Fruit fly (Drosophila melanogaster) whole organism, prepupa: ENCODE measurements around the gene dpr6.

Experiments
- Blimp-1 ChIP-seq: fragments of 200-800 bp; sonication (Bioruptor generic); optimal IDR thresholded peaks from 3 replicates; lab custom pipeline; 2017; ENCODE audit warnings: missing biosample characterization, missing genetic modification characterization, mild to moderate bottlenecking, moderate library complexity, missing genetic modification reagents
- CG10631 ChIP-seq: fragments of 200-800 bp; sonication (Bioruptor generic); optimal IDR thresholded peaks from 2 replicates; lab custom pipeline; 2016; ENCODE audit warnings: missing biosample characterization, missing genetic modification characterization
- CG10669 ChIP-seq: fragments of 200-800 bp; sonication (Bioruptor generic); optimal IDR thresholded peaks from 3 replicates; lab custom pipeline; 2018; ENCODE audit warnings: missing biosample characterization, mild to moderate bottlenecking, missing genetic modification characterization, moderate library complexity
- CG11294 ChIP-seq: fragments of 200-800 bp; sonication (Bioruptor generic); IDR thresholded peaks from 2 replicates; pipeline ENCODE4 v1.3.6; 2022; ENCODE audit warnings: missing biosample characterization, missing genetic modification characterization
- CG11762 ChIP-seq: fragments of 200-800 bp; sonication (Bioruptor generic); optimal IDR thresholded peaks from 3 replicates; lab custom pipeline; 2016; ENCODE audit warnings: missing biosample characterization, missing genetic modification characterization; ENCODE audit not compliant: insufficient read depth
- CG11902 ChIP-seq: fragments of 200-800 bp; sonication (Bioruptor generic); optimal IDR thresholded peaks from 3 replicates; lab custom pipeline; 2016; ENCODE audit warnings: missing biosample characterization, missing genetic modification characterization
- CG15336 ChIP-seq: fragments of 200-800 bp; sonication (Bioruptor generic); IDR thresholded peaks from 2 replicates; pipeline ENCODE4 v1.3.6; 2022; ENCODE audit warnings: missing biosample characterization, missing genetic modification characterization
- CG1621 ChIP-seq: fragments of 200-800 bp; sonication (Bioruptor generic); optimal IDR thresholded peaks from 3 replicates; lab custom pipeline; 2018; ENCODE audit warnings: missing biosample characterization, mild to moderate bottlenecking, missing genetic modification characterization
- CG16779 ChIP-seq: fragments of 200-800 bp; sonication (Bioruptor generic); optimal IDR thresholded peaks from 3 replicates; lab custom pipeline; 2017; ENCODE audit warnings: missing biosample characterization, mild to moderate bottlenecking, missing genetic modification characterization
- CG3032 ChIP-seq: fragments of 200-800 bp; optimal IDR thresholded peaks from 2 replicates; lab custom pipeline; 2019; ENCODE audit warnings: missing biosample characterization, mild to moderate bottlenecking, missing genetic modification characterization, moderate library complexity
- CG31627 ChIP-seq: fragments of 200-800 bp; sonication (Bioruptor generic); optimal IDR thresholded peaks from 3 replicates; lab custom pipeline; 2016; ENCODE audit warnings: missing biosample characterization, missing genetic modification characterization
- CG32006 ChIP-seq: fragments of 200-800 bp; sonication (Bioruptor generic); optimal IDR thresholded peaks from 3 replicates; lab custom pipeline; 2017; ENCODE audit warnings: missing biosample characterization, mild to moderate bottlenecking, missing genetic modification characterization
- CG34406 ChIP-seq: fragments of 200-800 bp; sonication (Bioruptor generic); optimal IDR thresholded peaks from 3 replicates; lab custom pipeline; 2016; ENCODE audit warnings: missing biosample characterization, missing genetic modification characterization
- CG3919 ChIP-seq: fragments of 200-800 bp; sonication (Bioruptor generic); optimal IDR thresholded peaks from 3 replicates; lab custom pipeline; 2016; ENCODE audit warnings: missing biosample characterization, missing genetic modification characterization
- CG4318 ChIP-seq: fragments of 200-800 bp; sonication (Bioruptor generic); optimal IDR thresholded peaks from 3 replicates; lab custom pipeline; 2017; ENCODE audit warnings: missing biosample characterization, mild to moderate bottlenecking, missing genetic modification characterization
- CG6163 ChIP-seq: fragments of 200-800 bp; sonication (Bioruptor generic); IDR thresholded peaks from 3 replicates; pipeline ENCODE4 v1.3.6; 2022; ENCODE audit warnings: missing biosample characterization, missing genetic modification characterization
- CG6276 ChIP-seq: fragments of 200-800 bp; sonication (Bioruptor generic); optimal IDR thresholded peaks from 2 replicates; lab custom pipeline; 2017; ENCODE audit warnings: missing biosample characterization, mild to moderate bottlenecking, missing genetic modification characterization
- CG6792 ChIP-seq: fragments of 200-800 bp; sonication (Bioruptor generic); optimal IDR thresholded peaks from 3 replicates; lab custom pipeline; 2016; ENCODE audit warnings: missing biosample characterization, missing genetic modification characterization
- CG6808 ChIP-seq: fragments of 200-800 bp; sonication (Bioruptor generic); optimal IDR thresholded peaks from 3 replicates; lab custom pipeline; 2017; ENCODE audit warnings: missing biosample characterization, missing genetic modification characterization, mild to moderate bottlenecking, moderate library complexity, missing genetic modification reagents
- CG6854 ChIP-seq: fragments of 200-800 bp; sonication (Bioruptor generic); optimal IDR thresholded peaks from 2 replicates; lab custom pipeline; 2017; ENCODE audit warnings: missing biosample characterization, mild to moderate bottlenecking, missing genetic modification characterization
- CG7368 ChIP-seq: fragments of 200-800 bp; sonication (Bioruptor generic); optimal IDR thresholded peaks from 3 replicates; lab custom pipeline; 2016; ENCODE audit warnings: missing biosample characterization, missing genetic modification characterization
- CG8119 ChIP-seq: fragments of 200-800 bp; sonication (Bioruptor generic); IDR thresholded peaks from 3 replicates; pipeline ENCODE4 v1.3.6; 2022; ENCODE audit warnings: missing biosample characterization, missing genetic modification characterization
- CG8319 ChIP-seq: fragments of 200-800 bp; sonication (Bioruptor generic); optimal IDR thresholded peaks from 3 replicates; lab custom pipeline; 2016; ENCODE audit warnings: missing biosample characterization, missing genetic modification characterization
- CG8632 ChIP-seq: fragments of 200-800 bp; sonication (Bioruptor generic); optimal IDR thresholded peaks from 3 replicates; lab custom pipeline; 2016; ENCODE audit warnings: missing biosample characterization, missing genetic modification characterization
- CG9139 ChIP-seq: fragments of 200-800 bp; sonication (Bioruptor generic); optimal IDR thresholded peaks from 3 replicates; lab custom pipeline; 2017; ENCODE audit warnings: missing biosample characterization, mild to moderate bottlenecking, missing genetic modification characterization
- Eip75B ChIP-seq: fragments of 200-800 bp; sonication (Bioruptor generic); optimal IDR thresholded peaks from 3 replicates; lab custom pipeline; 2016; ENCODE audit warnings: missing biosample characterization, missing genetic modification characterization
- Ets21C ChIP-seq: fragments of 200-800 bp; sonication (Bioruptor generic); optimal IDR thresholded peaks from 3 replicates; lab custom pipeline; 2016; ENCODE audit warnings: missing biosample characterization, missing genetic modification characterization
- Ets96B ChIP-seq: fragments of 200-800 bp; optimal IDR thresholded peaks from 2 replicates; lab custom pipeline; 2019; ENCODE audit warnings: missing biosample characterization, mild to moderate bottlenecking, missing genetic modification characterization, moderate library complexity
- Gug ChIP-seq: fragments of 200-800 bp; sonication (Bioruptor generic); IDR thresholded peaks from 2 replicates; pipeline ENCODE4 v1.3.6; 2022; ENCODE audit warnings: missing biosample characterization, missing genetic modification characterization
- Hr38 ChIP-seq: sonication (Bioruptor generic); optimal IDR thresholded peaks from 2 replicates; lab custom pipeline; 2016; ENCODE audit warnings: missing biosample characterization, missing genetic modification characterization
- Hr39 ChIP-seq: fragments of 200-800 bp; sonication (Bioruptor generic); optimal IDR thresholded peaks from 2 replicates; lab custom pipeline; 2016; ENCODE audit warnings: missing biosample characterization, missing genetic modification characterization
- Hr4 ChIP-seq: fragments of 200-800 bp; sonication (Bioruptor generic); optimal IDR thresholded peaks from 3 replicates; lab custom pipeline; 2016; ENCODE audit warnings: missing biosample characterization, missing genetic modification characterization
- Lpt ChIP-seq: fragments of 200-800 bp; sonication (Bioruptor generic); optimal IDR thresholded peaks from 3 replicates; lab custom pipeline; 2016; ENCODE audit warnings: missing biosample characterization, missing genetic modification characterization
- OdsH ChIP-seq: fragments of 200-800 bp; sonication (Bioruptor generic); optimal IDR thresholded peaks from 3 replicates; lab custom pipeline; 2016; ENCODE audit warnings: missing biosample characterization, missing genetic modification characterization
- Smox ChIP-seq: fragments of 200-800 bp; sonication (Bioruptor generic); optimal IDR thresholded peaks from 3 replicates; lab custom pipeline; 2016; ENCODE audit warnings: missing biosample characterization, missing genetic modification characterization
- Sox102F ChIP-seq: fragments of 200-800 bp; sonication (Bioruptor generic); optimal IDR thresholded peaks from 2 replicates; lab custom pipeline; 2016; ENCODE audit warnings: missing biosample characterization, mild to moderate bottlenecking, missing genetic modification characterization
- Sox14 ChIP-seq: fragments of 200-800 bp; sonication (Bioruptor generic); optimal IDR thresholded peaks from 3 replicates; lab custom pipeline; 2016; ENCODE audit warnings: missing biosample characterization, missing genetic modification characterization
- achi ChIP-seq: fragments of 200-800 bp; sonication (Bioruptor generic); optimal IDR thresholded peaks from 3 replicates; lab custom pipeline; 2016; ENCODE audit warnings: missing biosample characterization, missing genetic modification characterization
- acj6 ChIP-seq: fragments of 200-800 bp; sonication (Bioruptor generic); optimal IDR thresholded peaks from 3 replicates; lab custom pipeline; 2016; ENCODE audit warnings: missing biosample characterization, missing genetic modification characterization
- dac ChIP-seq: fragments of 200-800 bp; sonication (Bioruptor generic); optimal IDR thresholded peaks from 2 replicates; lab custom pipeline; 2017; ENCODE audit warnings: missing biosample characterization, mild to moderate bottlenecking, missing genetic modification characterization
- dsx ChIP-seq: fragments of 200-800 bp; optimal IDR thresholded peaks from 3 replicates; lab custom pipeline; 2019; ENCODE audit warnings: missing biosample characterization, mild to moderate bottlenecking, missing genetic modification characterization, moderate library complexity; ENCODE audit not compliant: poor library complexity, severe bottlenecking
- eg ChIP-seq: fragments of 200-800 bp; sonication (Bioruptor generic); IDR thresholded peaks from 3 replicates; pipeline ENCODE4 v1.3.6; 2022; ENCODE audit warnings: missing biosample characterization, missing genetic modification characterization
- esn ChIP-seq: fragments of 200-800 bp; sonication (Bioruptor generic); optimal IDR thresholded peaks from 2 replicates; lab custom pipeline; 2016; ENCODE audit warnings: missing biosample characterization, mild to moderate bottlenecking, missing genetic modification characterization, moderate library complexity
- fd59A ChIP-seq: fragments of 200-800 bp; sonication (Bioruptor generic); optimal IDR thresholded peaks from 2 replicates; lab custom pipeline; 2017; ENCODE audit warnings: missing biosample characterization, mild to moderate bottlenecking, missing genetic modification characterization, missing genetic modification reagents
- fd85E ChIP-seq: fragments of 200-800 bp; sonication (Bioruptor generic); optimal IDR thresholded peaks from 3 replicates; lab custom pipeline; 2016; ENCODE audit warnings: missing biosample characterization, missing genetic modification characterization
- fkh ChIP-seq: fragments of 200-800 bp; sonication (Bioruptor generic); optimal IDR thresholded peaks from 3 replicates; lab custom pipeline; 2017; ENCODE audit warnings: missing biosample characterization, mild to moderate bottlenecking, missing genetic modification characterization, moderate library complexity
- lz ChIP-seq: fragments of 200-800 bp; sonication (Bioruptor generic); optimal IDR thresholded peaks from 3 replicates; lab custom pipeline; 2016; ENCODE audit warnings: missing biosample characterization, missing genetic modification characterization
- pdm3 ChIP-seq: fragments of 200-800 bp; sonication (Bioruptor generic); optimal IDR thresholded peaks from 3 replicates; lab custom pipeline; 2016; ENCODE audit warnings: missing biosample characterization, missing genetic modification characterization
- salr ChIP-seq, 2 experiments: fragments of 200-800 bp; sonication (Bioruptor generic); optimal IDR thresholded peaks; 3 replicates each; lab custom pipeline; 2016 to 2018; ENCODE audit warnings: missing biosample characterization in 2 of 2, missing genetic modification characterization in 2 of 2, mild to moderate bottlenecking in 1 of 2
- ss ChIP-seq, 2 experiments: fragments of 200-800 bp; sonication (Bioruptor generic); optimal IDR thresholded peaks; 2 replicates in 1 of 2; 3 replicates in 1 of 2; lab custom pipeline; 2017 to 2018; ENCODE audit warnings: mild to moderate bottlenecking in 2 of 2, missing biosample characterization in 2 of 2, missing genetic modification characterization in 2 of 2, moderate library complexity in 1 of 2
- topi ChIP-seq: fragments of 200-800 bp; sonication (Bioruptor generic); optimal IDR thresholded peaks from 3 replicates; lab custom pipeline; 2016; ENCODE audit warnings: missing biosample characterization, missing genetic modification characterization
- vri ChIP-seq: fragments of 200-800 bp; sonication (Bioruptor generic); optimal IDR thresholded peaks from 3 replicates; lab custom pipeline; 2016; ENCODE audit warnings: missing biosample characterization, mild to moderate bottlenecking, missing genetic modification characterization

Gene dpr6

DNA sequence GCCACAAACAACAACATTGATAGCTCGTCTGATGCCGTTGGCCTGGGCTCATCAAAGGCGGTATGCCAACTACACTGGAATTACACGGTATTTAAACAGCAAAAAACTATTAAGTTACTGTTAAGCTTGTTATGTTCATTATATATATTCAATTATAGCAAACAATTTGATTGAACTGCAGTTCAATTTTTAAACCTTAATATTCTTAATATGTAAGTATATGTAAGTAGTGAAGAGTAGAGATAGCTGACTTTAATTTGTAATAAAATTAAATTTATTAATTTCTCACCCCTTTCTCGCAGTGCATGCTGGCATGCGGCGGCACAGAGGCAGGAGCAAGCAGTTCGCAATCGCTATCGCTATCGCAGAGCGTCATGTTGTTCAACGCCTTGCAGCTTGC lies 135.9 kb downstream of the dpr6 start:
- no peak for TF ChIP-seq CG10669
- TF ChIP-seq CG32006 (GFP tag; lab: Kevin White, UChicago): peak; percentile 53
- peak; percentile 34 for TF ChIP-seq CG4318 (GFP tag; lab: Kevin White, UChicago)
- no peak for TF ChIP-seq Sox14
- TF ChIP-seq CG1621 (tag; lab: Kevin White, UChicago): no peak
- no peak for TF ChIP-seq Smox (GFP tag; lab: Kevin White, UChicago)
- TF ChIP-seq esn (GFP tag; lab: Kevin White, UChicago): no peak
- TF ChIP-seq Hr39 (GFP tag; lab: Kevin White, UChicago): no peak
- no peak for TF ChIP-seq CG8632 (GFP tag; lab: Kevin White, UChicago)
- TF ChIP-seq CG6808 (GFP tag; lab: Kevin White, UChicago): no peak
- TF ChIP-seq CG10631 (GFP tag; lab: Kevin White, UChicago): no peak
- no peak for TF ChIP-seq topi
- TF ChIP-seq Blimp-1 (GFP tag; lab: Kevin White, UChicago): no peak
- TF ChIP-seq dsx (GFP tag; lab: Kevin White, UChicago): no peak
- no peak for TF ChIP-seq CG3032
- TF ChIP-seq fd59A: no peak
- no peak for TF ChIP-seq dac (GFP tag; lab: Kevin White, UChicago)
- TF ChIP-seq lz (GFP tag; lab: Kevin White, UChicago): no peak
- TF ChIP-seq CG31627 (GFP tag; lab: Kevin White, UChicago): no peak
- TF ChIP-seq CG6792 (GFP tag; lab: Kevin White, UChicago): no peak
- TF ChIP-seq CG11294 (GFP tag; lab: Robert Waterston, UW): no peak; the same call in 1 of the 2 replicates
- no peak for TF ChIP-seq CG15336
- TF ChIP-seq CG8319 (GFP tag; lab: Kevin White, UChicago): no peak
- no peak for TF ChIP-seq CG34406 (GFP tag; lab: Kevin White, UChicago)
- no peak for TF ChIP-seq Sox102F
- no peak for TF ChIP-seq acj6 (GFP tag; lab: Kevin White, UChicago)
- TF ChIP-seq Ets96B (tag; lab: Kevin White, UChicago): peak; percentile 25
- TF ChIP-seq CG6163: 0 out of 3 replicates have a peak, but pooled peaks have one; percentile 32
- peak; percentile 15 for TF ChIP-seq CG6276 (GFP tag; lab: Kevin White, UChicago)
- no peak for TF ChIP-seq CG7368 (GFP tag; lab: Kevin White, UChicago)
- TF ChIP-seq Ets21C: no peak
- TF ChIP-seq CG16779 (tag; lab: Kevin White, UChicago): no peak
- peak in 1 of 2 experiments; percentile 3 for TF ChIP-seq ss (GFP tag; optimal IDR thresholded peaks at IDR 0.05; lab: Kevin White, UChicago)
- TF ChIP-seq CG11902 (GFP tag; lab: Kevin White, UChicago): no peak
- TF ChIP-seq CG11762: no peak
- peak; percentile 59; the same call in 2 of the 3 replicates for TF ChIP-seq eg (GFP tag; lab: Robert Waterston, UW)
- TF ChIP-seq CG6854 (GFP tag; lab: Kevin White, UChicago): no peak
- TF ChIP-seq Eip75B (GFP tag; lab: Kevin White, UChicago): no peak
- no peak for TF ChIP-seq salr (GFP tag; optimal IDR thresholded peaks at IDR 0.05; lab: Kevin White, UChicago)
- no peak for TF ChIP-seq CG3919 (GFP tag; lab: Kevin White, UChicago)
- TF ChIP-seq vri (GFP tag; lab: Kevin White, UChicago): no peak
- TF ChIP-seq fkh (GFP tag; lab: Kevin White, UChicago): no peak
- TF ChIP-seq CG9139: no peak
- no peak for TF ChIP-seq Hr38 (GFP tag; lab: Kevin White, UChicago)
- peak; percentile 39; the same call in 2 of the 3 replicates for TF ChIP-seq CG8119 (GFP tag; lab: Robert Waterston, UW)
- TF ChIP-seq Gug (GFP tag; lab: Robert Waterston, UW): peak; percentile 45; the same call in 1 of the 2 replicates
- no peak for TF ChIP-seq OdsH
- no peak for TF ChIP-seq fd85E
- peak; percentile 23 for TF ChIP-seq Hr4 (GFP tag; lab: Kevin White, UChicago)
- no peak for TF ChIP-seq Lpt (GFP tag; lab: Kevin White, UChicago)
- TF ChIP-seq achi (GFP tag; lab: Kevin White, UChicago): no peak
- TF ChIP-seq pdm3 (GFP tag; lab: Kevin White, UChicago): no peak
